Worm (Caenorhabditis elegans) whole organism, mixed stage, embryonic: ENCODE results near the gene C27B7.6.

Experiments used
- M03D4.4 ChIP-seq: sonication (generic microtip); optimal IDR thresholded peaks from 2 replicates; lab custom pipeline; 2017; ENCODE audit warnings: mild to moderate bottlenecking, missing genetic modification characterization, missing compliant biosample characterization
- bed-3 ChIP-seq: fragments of 200-800 bp; sonication (Bioruptor generic); optimal IDR thresholded peaks from 3 replicates; lab custom pipeline; 2018; ENCODE audit warnings: mild to moderate bottlenecking, missing genetic modification characterization, moderate library complexity, missing compliant biosample characterization
- blmp-1 ChIP-seq: fragments of 150-350 bp; optimal IDR thresholded peaks from 2 replicates; lab custom pipeline; 2014; ENCODE audit warnings: missing biosample characterization, missing genetic modification characterization
- ceh-39 ChIP-seq: fragments of 150-350 bp; optimal IDR thresholded peaks from 2 replicates; lab custom pipeline; 2014; ENCODE audit warnings: missing biosample characterization, missing genetic modification characterization
- ceh-43 ChIP-seq: fragments of 200-800 bp; sonication (Bioruptor generic); optimal IDR thresholded peaks from 2 replicates; lab custom pipeline; 2018; ENCODE audit warnings: mild to moderate bottlenecking, missing genetic modification characterization, moderate library complexity, missing compliant biosample characterization
- ceh-83 ChIP-seq: fragments of 200-800 bp; sonication (Bioruptor generic); optimal IDR thresholded peaks from 2 replicates; lab custom pipeline; 2018; ENCODE audit warnings: mild to moderate bottlenecking, missing genetic modification characterization, missing compliant biosample characterization
- cnd-1 ChIP-seq: fragments of 200-800 bp; sonication (Bioruptor generic); optimal IDR thresholded peaks from 2 replicates; lab custom pipeline; 2018; ENCODE audit warnings: mild to moderate bottlenecking, missing genetic modification characterization, missing compliant biosample characterization
- drap-1 ChIP-seq: fragments of 200-800 bp; sonication (Bioruptor generic); optimal IDR thresholded peaks from 3 replicates; lab custom pipeline; 2018; ENCODE audit warnings: mild to moderate bottlenecking, missing genetic modification characterization, missing compliant biosample characterization
- elt-1 ChIP-seq: sonication (generic microtip); optimal IDR thresholded peaks from 2 replicates; lab custom pipeline; 2017; ENCODE audit warnings: missing genetic modification characterization, mild to moderate bottlenecking, missing compliant biosample characterization, antibody characterized with exemption, moderate library complexity, borderline replicate concordance; ENCODE audit not compliant: insufficient read depth
- elt-3 ChIP-seq: fragments of 150-350 bp; optimal IDR thresholded peaks from 2 replicates; lab custom pipeline; 2014; ENCODE audit warnings: missing biosample characterization, missing genetic modification characterization
- flh-1 ChIP-seq: fragments of 200-800 bp; sonication (Bioruptor generic); optimal IDR thresholded peaks from 2 replicates; lab custom pipeline; 2018; ENCODE audit warnings: mild to moderate bottlenecking, missing genetic modification characterization, moderate library complexity, missing compliant biosample characterization
- ham-2 ChIP-seq: fragments of 200-800 bp; sonication (Bioruptor generic); optimal IDR thresholded peaks from 2 replicates; lab custom pipeline; 2018; ENCODE audit warnings: mild to moderate bottlenecking, missing genetic modification characterization, missing compliant biosample characterization
- hlh-1 ChIP-seq: fragments of 150-350 bp; optimal IDR thresholded peaks from 2 replicates; lab custom pipeline; 2014; ENCODE audit warnings: missing biosample characterization, missing genetic modification reagents, missing genetic modification characterization
- lin-13 ChIP-seq: fragments of 150-350 bp; optimal IDR thresholded peaks from 2 replicates; lab custom pipeline; 2014; ENCODE audit warnings: missing biosample characterization, missing genetic modification characterization
- lin-32 ChIP-seq: fragments of 200-800 bp; sonication (Bioruptor generic); optimal IDR thresholded peaks from 2 replicates; lab custom pipeline; 2018; ENCODE audit warnings: mild to moderate bottlenecking, missing genetic modification characterization, missing compliant biosample characterization
- lsy-2 ChIP-seq: fragments of 150-350 bp; optimal IDR thresholded peaks from 2 replicates; lab custom pipeline; 2014; ENCODE audit warnings: missing biosample characterization, missing genetic modification characterization
- mab-5 ChIP-seq: fragments of 150-350 bp; optimal IDR thresholded peaks from 2 replicates; lab custom pipeline; 2014; ENCODE audit warnings: missing biosample characterization, missing genetic modification characterization
- mls-2 ChIP-seq: sonication (generic microtip); optimal IDR thresholded peaks from 2 replicates; lab custom pipeline; 2016; ENCODE audit warnings: mild to moderate bottlenecking, missing genetic modification characterization, moderate library complexity, missing compliant biosample characterization
- nhr-12 ChIP-seq: fragments of 150-350 bp; optimal IDR thresholded peaks from 2 replicates; lab custom pipeline; 2014; ENCODE audit warnings: missing biosample characterization, missing genetic modification characterization
- nhr-237 ChIP-seq: fragments of 150-350 bp; optimal IDR thresholded peaks from 2 replicates; lab custom pipeline; 2014; ENCODE audit warnings: missing biosample characterization, missing genetic modification characterization
- nhr-28 ChIP-seq: fragments of 150-350 bp; optimal IDR thresholded peaks from 2 replicates; lab custom pipeline; 2014; ENCODE audit warnings: missing biosample characterization, missing genetic modification characterization
- nhr-76 ChIP-seq: sonication (generic microtip); optimal IDR thresholded peaks from 2 replicates; lab custom pipeline; 2017; ENCODE audit warnings: missing biosample characterization, missing genetic modification characterization
- pha-4 ChIP-seq: fragments of 150-350 bp; optimal IDR thresholded peaks from 2 replicates; lab custom pipeline; 2018; ENCODE audit warnings: missing biosample characterization, missing genetic modification reagents, missing genetic modification characterization
- sem-2 ChIP-seq: fragments of 200-800 bp; sonication (Bioruptor generic); optimal IDR thresholded peaks from 2 replicates; lab custom pipeline; 2018; ENCODE audit warnings: mild to moderate bottlenecking, missing genetic modification characterization, missing compliant biosample characterization
- snpc-4 ChIP-seq: fragments of 150-350 bp; optimal IDR thresholded peaks from 2 replicates; lab custom pipeline; 2014; ENCODE audit warnings: missing biosample characterization, missing genetic modification characterization
- sptf-1 ChIP-seq: sonication (generic microtip); optimal IDR thresholded peaks from 2 replicates; lab custom pipeline; 2017; ENCODE audit warnings: mild to moderate bottlenecking, missing genetic modification characterization, moderate library complexity, missing compliant biosample characterization
- tbx-8 ChIP-seq: fragments of 200-800 bp; sonication (Bioruptor generic); optimal IDR thresholded peaks from 2 replicates; lab custom pipeline; 2018; ENCODE audit warnings: mild to moderate bottlenecking, missing genetic modification characterization, moderate library complexity, missing compliant biosample characterization
- unc-120 ChIP-seq: sonication (generic microtip); optimal IDR thresholded peaks from 2 replicates; lab custom pipeline; 2017; ENCODE audit warnings: missing genetic modification characterization, missing compliant biosample characterization; ENCODE audit not compliant: poor library complexity, severe bottlenecking
- unc-39 ChIP-seq: fragments of 150-350 bp; optimal IDR thresholded peaks from 2 replicates; lab custom pipeline; 2014; ENCODE audit warnings: missing biosample characterization, missing genetic modification characterization
- zip-8 ChIP-seq: fragments of 150-350 bp; optimal IDR thresholded peaks from 2 replicates; lab custom pipeline; 2014; ENCODE audit warnings: missing biosample characterization, missing genetic modification characterization
- ztf-11 ChIP-seq: fragments of 150-350 bp; optimal IDR thresholded peaks from 2 replicates; lab custom pipeline; 2014; ENCODE audit warnings: missing biosample characterization, missing genetic modification characterization

C27B7.6 gene

DNA sequence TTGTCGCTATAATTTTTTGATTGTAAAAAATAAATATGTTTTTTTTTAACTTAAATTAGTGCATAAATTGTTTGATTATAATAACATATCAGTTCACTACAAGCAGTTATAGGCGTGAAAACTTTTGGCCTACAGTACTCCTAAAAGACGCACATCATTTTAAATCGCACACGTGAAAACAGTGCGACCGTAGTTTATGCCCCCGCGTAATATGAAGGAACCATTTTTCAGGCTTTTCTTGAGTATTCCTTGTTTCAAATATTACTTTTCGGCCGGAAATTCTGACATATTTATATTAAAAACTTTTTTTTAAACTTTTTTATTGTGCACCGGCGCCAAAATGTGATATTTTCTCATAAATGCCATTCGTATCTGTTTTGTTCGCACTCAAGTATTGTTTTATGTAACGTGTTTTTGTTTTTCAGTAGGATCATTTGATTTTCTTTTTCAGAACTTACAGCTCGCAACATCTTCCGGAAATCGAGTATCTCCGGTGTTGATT lies 17.6 kb downstream of the C27B7.6 start, which contains the start of gene oma-1:
Gene oma-1, plus strand, starts transcription at position 452 of the 502 bp plus-strand sequence.
- no peak for TF ChIP-seq bed-3 (GFP tag; lab: Kevin White, UChicago)
- no peak for TF ChIP-seq lin-13 (tag; lab: Kevin White, UChicago)
- TF ChIP-seq sptf-1: no peak
- TF ChIP-seq blmp-1 (tag; lab: Kevin White, UChicago): no peak
- TF ChIP-seq zip-8 (tag; lab: Kevin White, UChicago): no peak
- TF ChIP-seq elt-3 (tag; lab: Kevin White, UChicago): no peak
- TF ChIP-seq snpc-4 (tag; lab: Kevin White, UChicago): no peak
- no peak for TF ChIP-seq ham-2 (GFP tag; lab: Kevin White, UChicago)
- TF ChIP-seq unc-120: no peak
- no peak for TF ChIP-seq ztf-11 (tag; lab: Kevin White, UChicago)
- TF ChIP-seq nhr-237: no peak
- TF ChIP-seq lin-32 (GFP tag; lab: Kevin White, UChicago): no peak
- TF ChIP-seq cnd-1: no peak
- no peak for TF ChIP-seq M03D4.4

DNA sequence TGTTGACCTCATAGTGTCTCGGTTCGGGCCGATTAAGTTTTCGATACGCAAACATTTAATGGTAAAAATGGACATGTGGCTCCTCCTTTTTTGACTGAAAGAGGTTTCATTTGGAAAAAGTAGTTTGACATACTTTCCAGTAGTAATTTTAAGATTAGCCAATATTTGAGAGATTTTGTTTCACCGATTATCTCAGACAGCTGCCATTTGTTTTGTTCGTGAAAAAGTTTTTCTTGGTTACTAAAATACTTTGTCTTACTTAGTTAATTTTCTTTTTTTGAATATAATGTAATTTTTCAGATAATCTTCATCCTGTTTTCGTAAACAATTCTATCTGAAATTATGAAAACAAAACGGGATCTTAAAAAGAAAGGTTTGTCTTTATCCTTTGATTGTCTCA lies 19.9 kb downstream of the C27B7.6 start, which contains the start of gene C09G9.5:
Gene C09G9.5, plus strand, starts transcription at position 301 of the 400 bp plus-strand sequence.
- TF ChIP-seq elt-1 (tag; lab: Kevin White, UChicago): no peak
- no peak for TF ChIP-seq ceh-39
- no peak for TF ChIP-seq ceh-83
- TF ChIP-seq nhr-12 (tag; lab: Kevin White, UChicago): no peak
- no peak for TF ChIP-seq pha-4
- no peak for TF ChIP-seq lin-13 (tag; lab: Kevin White, UChicago)
- TF ChIP-seq tbx-8 (GFP tag; lab: Kevin White, UChicago): no peak
- no peak for TF ChIP-seq flh-1 (GFP tag; lab: Kevin White, UChicago)
- TF ChIP-seq snpc-4 (tag; lab: Kevin White, UChicago): no peak
- TF ChIP-seq lsy-2 (tag; lab: Kevin White, UChicago): no peak
- TF ChIP-seq elt-3 (tag; lab: Kevin White, UChicago): no peak
- no peak for TF ChIP-seq ham-2 (GFP tag; lab: Kevin White, UChicago)
- TF ChIP-seq sem-2 (GFP tag; lab: Kevin White, UChicago): no peak
- no peak for TF ChIP-seq unc-39 (tag; lab: Kevin White, UChicago)
- TF ChIP-seq cnd-1: no peak

- TF ChIP-seq nhr-76 (no peak), hlh-1 (tag; lab: Kevin White, UChicago) (no peak), sem-2 (GFP tag; lab: Kevin White, UChicago) (no peak), M03D4.4 (no peak), zip-8 (tag; lab: Kevin White, UChicago) (no peak), ham-2 (GFP tag; lab: Kevin White, UChicago) (no peak), tbx-8 (GFP tag; lab: Kevin White, UChicago) (no peak), elt-3 (tag; lab: Kevin White, UChicago) (no peak), drap-1 (GFP tag; lab: Kevin White, UChicago) (no peak), lin-32 (GFP tag; lab: Kevin White, UChicago) (no peak)
Observed at ce11 chrIV:8881181-8881580, 25.0 kb downstream of the C27B7.6 start, which contains the start of gene C09G9.8. C09G9.8 (plus strand) TSS chrIV:8881481.

- TF ChIP-seq M03D4.4 (no peak), lin-32 (GFP tag; lab: Kevin White, UChicago) (no peak), ham-2 (GFP tag; lab: Kevin White, UChicago) (no peak), elt-3 (tag; lab: Kevin White, UChicago) (no peak), sptf-1 (no peak)
Observed at ce11 chrIV:8879810-8880209, 26.3 kb downstream of the C27B7.6 start, which contains the start of gene npax-4. npax-4 (minus strand) TSS chrIV:8879910.

- no peak for TF ChIP-seq bed-3 (GFP tag; lab: Kevin White, UChicago)
Observed at ce11 chrIV:8873847-8874246, 32.3 kb downstream of the C27B7.6 start, which contains the start of gene hdl-2. hdl-2 (plus strand) TSS chrIV:8874147.

DNA sequence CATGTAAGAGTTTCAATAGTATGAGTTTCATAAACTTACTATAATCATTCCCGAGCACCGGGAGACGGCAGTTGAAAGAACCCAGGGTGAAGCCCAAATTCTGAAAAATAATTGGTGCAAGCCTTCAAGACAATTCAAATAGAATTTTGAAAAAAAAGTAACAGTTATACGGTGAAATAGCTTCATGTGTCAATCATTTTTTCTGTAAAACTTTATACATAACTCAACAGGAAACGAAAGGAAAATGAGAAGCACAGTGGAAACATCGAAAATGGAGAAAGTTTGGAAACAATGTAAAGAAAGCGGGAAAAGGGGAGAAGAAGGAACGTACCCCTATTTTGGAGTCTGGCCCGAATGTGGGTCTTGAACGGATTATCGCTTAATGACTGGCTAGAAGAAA lies 33.2 kb downstream of the C27B7.6 start, which contains the start of gene C09G9.3:
Gene C09G9.3, minus strand, starts transcription at position 101 of the 400 bp plus-strand sequence.
- TF ChIP-seq hlh-1 (tag; lab: Kevin White, UChicago) (no peak), lin-32 (GFP tag; lab: Kevin White, UChicago) (no peak), nhr-76 (no peak), ceh-83 (no peak), mab-5 (tag; lab: Kevin White, UChicago) (no peak), mls-2 (no peak), nhr-28 (tag; lab: Kevin White, UChicago) (no peak), ceh-43 (no peak), snpc-4 (tag; lab: Kevin White, UChicago) (no peak), sem-2 (GFP tag; lab: Kevin White, UChicago) (no peak), M03D4.4 (no peak), sptf-1 (no peak), tbx-8 (GFP tag; lab: Kevin White, UChicago) (no peak), unc-39 (tag; lab: Kevin White, UChicago) (no peak)
- TF ChIP-seq, all 35 proteins: peak for 0
